Worm (Caenorhabditis elegans) whole organism, L4 larva: ENCODE measurements around the gene Y75B8A.10.
"Not testable (repeated sequence)": the region's sequence is repeated elsewhere in the genome, so short reads cannot be mapped to it uniquely, and the experiment has no call there.

Experiments
- ama-1 ChIP-seq: fragments of 150-350 bp; optimal IDR thresholded peaks from 2 replicates; lab custom pipeline; 2014; ENCODE audit warnings: inconsistent platforms, mixed read lengths
- attf-4 ChIP-seq: sonication (generic microtip); optimal IDR thresholded peaks from 3 replicates; lab custom pipeline; 2017; ENCODE audit warnings: missing biosample characterization, missing genetic modification characterization

DNA sequence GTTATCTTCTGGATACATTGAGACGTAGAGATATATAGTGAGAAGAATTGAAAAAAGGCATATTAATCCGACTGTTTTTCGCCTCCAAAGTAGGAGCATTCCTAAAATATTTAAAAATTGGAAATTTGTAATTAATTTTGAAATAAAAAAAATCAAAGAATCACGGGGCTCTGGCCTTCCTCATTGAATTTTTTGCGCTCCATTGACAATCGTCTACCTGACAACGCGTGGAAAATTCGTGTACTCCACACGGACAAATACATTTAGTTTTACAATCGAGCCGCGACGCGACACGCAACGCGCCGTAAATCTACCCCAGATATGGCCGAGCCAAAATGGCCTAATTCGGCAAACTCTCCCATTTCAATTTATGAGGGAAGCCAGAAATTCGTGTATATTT, 5.7 kb downstream of the Y75B8A.10 start, which contains the start of gene gly-11:
- TF ChIP-seq attf-4; ama-1 (lab: Kevin White, UChicago): not testable (repeated sequence)
